Worm (Caenorhabditis elegans): ENCODE measurements around the gene T04F3.4.

Gene T04F3.4

ce11 chrV:11782809-11783440 lies 20.1 kb upstream of the T04F3.4 start, which contains the start of gene F55A11.11 (continued):
- TF ChIP-seq lim-7 (GFP tag; IDR thresholded peaks at IDR 0.05) (peak; percentile 97), vab-7 (GFP tag; IDR thresholded peaks at IDR 0.05) (peak; percentile 96), gei-8 (GFP tag; optimal IDR thresholded peaks at IDR 0.05) (peak; percentile 95), ceh-20 (GFP tag; IDR thresholded peaks at IDR 0.05) (peak; percentile 90), T20F7.1 (GFP tag; optimal IDR thresholded peaks at IDR 0.05) (peak; percentile 79), dmd-9 (GFP tag; IDR thresholded peaks at IDR 0.05) (peak; percentile 76), php-3 (GFP tag; IDR thresholded peaks at IDR 0.05) (peak; percentile 93), nhr-111 (GFP tag; optimal IDR thresholded peaks at IDR 0.05) (peak; percentile 90), ztf-11 (tag; optimal IDR thresholded peaks at IDR 0.05) (no peak), ama-1 (optimal IDR thresholded peaks at IDR 0.05) (peak; percentile 65), tag-97 (GFP tag; IDR thresholded peaks at IDR 0.05) (no peak), mdt-29 (GFP tag; IDR thresholded peaks at IDR 0.05) (peak; percentile 88), snpc-1.2 (GFP tag; IDR thresholded peaks at IDR 0.05) (peak; percentile 92), mxl-2 (GFP tag; conservative IDR thresholded peaks at IDR 0.05) (peak; percentile 80), rbr-2 (tag; optimal IDR thresholded peaks at IDR 0.05) (peak; percentile 84), saeg-2 (GFP tag; IDR thresholded peaks at IDR 0.05) (peak; percentile 91), pqm-1 (tag; optimal IDR thresholded peaks at IDR 0.05) (no peak), unc-39 (tag; optimal IDR thresholded peaks at IDR 0.05) (no peak), Y5F2A.4 (GFP tag; optimal IDR thresholded peaks at IDR 0.05) (peak; percentile 93), nhr-41 (GFP tag; IDR thresholded peaks at IDR 0.05) (peak; percentile 97), dmd-8 (GFP tag; IDR thresholded peaks at IDR 0.05) (peak; percentile 98; the same call in 1 of the 2 replicates), nhr-6 (tag; optimal IDR thresholded peaks at IDR 0.05) (peak; percentile 22), nhr-11 (tag; optimal IDR thresholded peaks at IDR 0.05) (peak; percentile 58), Y75B8A.6 (GFP tag; IDR thresholded peaks at IDR 0.05) (peak; percentile 82), nhr-76 (tag; optimal IDR thresholded peaks at IDR 0.05) (no peak), lin-29 (GFP tag; IDR thresholded peaks at IDR 0.05) (peak; percentile 86), attf-4 (tag; optimal IDR thresholded peaks at IDR 0.05) (no peak), lir-3 (tag; optimal IDR thresholded peaks at IDR 0.05) (peak; percentile 83), fkh-10 (GFP tag; optimal IDR thresholded peaks at IDR 0.05) (no peak), ces-1 (GFP tag; optimal IDR thresholded peaks at IDR 0.05) (no peak), aha-1 (tag) (peak; percentile 99), cey-2 (tag; optimal IDR thresholded peaks at IDR 0.05; ENCODE audit: borderline replicate concordance, insufficient read depth) (no peak), T26A8.4 (GFP tag; IDR thresholded peaks at IDR 0.05) (peak; percentile 93), pha-4 (GFP tag; IDR thresholded peaks at IDR 0.05) (peak; percentile 97), pha-4 (tag; optimal IDR thresholded peaks at IDR 0.05) (no peak), ceh-62 (tag; optimal IDR thresholded peaks at IDR 0.05) (no peak), daf-8 (GFP tag; IDR thresholded peaks at IDR 0.05) (peak; percentile 98), daf-12 (tag; optimal IDR thresholded peaks at IDR 0.05) (no peak), ceh-28 (tag; optimal IDR thresholded peaks at IDR 0.05) (no peak), F10B5.3 (tag; optimal IDR thresholded peaks at IDR 0.05) (peak; percentile 76), zip-11 (GFP tag; IDR thresholded peaks at IDR 0.05) (peak; percentile 89), zip-2 (tag; optimal IDR thresholded peaks at IDR 0.05) (peak; percentile 68), lsy-2 (tag; optimal IDR thresholded peaks at IDR 0.05) (peak in 1 of 2 experiments; percentile 79), tra-1 (GFP tag; IDR thresholded peaks at IDR 0.05) (peak; percentile 94), hif-1 (tag; optimal IDR thresholded peaks at IDR 0.05) (peak; percentile 57 to 80), lin-39 (tag; optimal IDR thresholded peaks at IDR 0.05) (no peak), zag-1 (tag; optimal IDR thresholded peaks at IDR 0.05) (no peak), mep-1 (tag; optimal IDR thresholded peaks at IDR 0.05) (peak; percentile 83), nhr-28 (tag; optimal IDR thresholded peaks at IDR 0.05) (peak; percentile 50), set-16 (GFP tag; IDR thresholded peaks at IDR 0.05) (no peak; the same call in 1 of the 2 replicates), aly-2 (tag; optimal IDR thresholded peaks at IDR 0.05) (no peak), ceh-44 (GFP tag; IDR thresholded peaks at IDR 0.05) (peak; percentile 92)

Data from whole organism, L4 larva.